Worm (Caenorhabditis elegans): ENCODE data around the gene F55B12.10.

The F55B12.10 gene

ce11 chrV:13848379-13848778 lies 8.8 kb downstream of the F55B12.10 start, which contains the start of gene srx-133:
srx-133 (plus strand) TSS chrV:13848679.
- TF ChIP-seq unc-62 (GFP tag; optimal IDR thresholded peaks at IDR 0.05): no peak
- no peak for TF ChIP-seq pha-4 (tag; optimal IDR thresholded peaks at IDR 0.05)
- no peak for TF ChIP-seq sem-2 (GFP tag; optimal IDR thresholded peaks at IDR 0.05)
- no peak for TF ChIP-seq cnd-1 (tag; optimal IDR thresholded peaks at IDR 0.05)

- TF ChIP-seq mab-5 (tag; optimal IDR thresholded peaks at IDR 0.05) (no peak), lin-13 (tag; optimal IDR thresholded peaks at IDR 0.05) (no peak), mls-2 (tag; optimal IDR thresholded peaks at IDR 0.05) (no peak), sptf-1 (tag; optimal IDR thresholded peaks at IDR 0.05) (no peak), ceh-83 (GFP tag; optimal IDR thresholded peaks at IDR 0.05) (no peak), lin-32 (GFP tag; optimal IDR thresholded peaks at IDR 0.05) (no peak)
These were observed 10.6 kb downstream of the F55B12.10 start, which contains the start of gene hpx-2 for ce11 chrV:13850170-13850569. hpx-2 (plus strand) TSS chrV:13850470.

- TF ChIP-seq snpc-4 (tag; optimal IDR thresholded peaks at IDR 0.05): no peak
- TF ChIP-seq ceh-43 (GFP tag; optimal IDR thresholded peaks at IDR 0.05): no peak
- no peak for TF ChIP-seq drap-1 (GFP tag; optimal IDR thresholded peaks at IDR 0.05)
- no peak for TF ChIP-seq cnd-1 (tag; optimal IDR thresholded peaks at IDR 0.05)
- TF ChIP-seq mep-1 (tag; optimal IDR thresholded peaks at IDR 0.05): no peak
- no peak for TF ChIP-seq nhr-28 (tag; optimal IDR thresholded peaks at IDR 0.05)
- TF ChIP-seq sptf-1 (tag; optimal IDR thresholded peaks at IDR 0.05): no peak
- no peak for TF ChIP-seq unc-120 (tag; optimal IDR thresholded peaks at IDR 0.05; ENCODE audit: poor library complexity, severe bottlenecking)
- no peak for TF ChIP-seq pha-4 (tag; optimal IDR thresholded peaks at IDR 0.05)
- TF ChIP-seq zip-8 (tag; optimal IDR thresholded peaks at IDR 0.05): no peak
- TF ChIP-seq unc-39 (tag; optimal IDR thresholded peaks at IDR 0.05): no peak
- TF ChIP-seq lin-32 (GFP tag; optimal IDR thresholded peaks at IDR 0.05): no peak
- no peak for TF ChIP-seq elt-3 (tag; optimal IDR thresholded peaks at IDR 0.05)
These were observed 14.8 kb downstream of the F55B12.10 start, which contains the start of gene ttr-21 for ce11 chrV:13854306-13854705. ttr-21 (minus strand) TSS chrV:13854405.

- no peak for TF ChIP-seq ceh-83 (GFP tag; optimal IDR thresholded peaks at IDR 0.05)
- no peak for TF ChIP-seq elt-1 (tag; optimal IDR thresholded peaks at IDR 0.05; ENCODE audit: borderline replicate concordance, insufficient read depth)
- no peak for TF ChIP-seq unc-62 (GFP tag; optimal IDR thresholded peaks at IDR 0.05)
- no peak for TF ChIP-seq lin-13 (tag; optimal IDR thresholded peaks at IDR 0.05)
- TF ChIP-seq ceh-43 (GFP tag; optimal IDR thresholded peaks at IDR 0.05): no peak
- TF ChIP-seq bed-3 (GFP tag; optimal IDR thresholded peaks at IDR 0.05): no peak
- no peak for TF ChIP-seq nhr-237 (tag; optimal IDR thresholded peaks at IDR 0.05)
- no peak for TF ChIP-seq nhr-12 (tag; optimal IDR thresholded peaks at IDR 0.05)
- no peak for TF ChIP-seq mep-1 (tag; optimal IDR thresholded peaks at IDR 0.05)
- no peak for TF ChIP-seq mab-5 (tag; optimal IDR thresholded peaks at IDR 0.05)
- TF ChIP-seq drap-1 (GFP tag; optimal IDR thresholded peaks at IDR 0.05): no peak
- no peak for TF ChIP-seq pha-4 (tag; optimal IDR thresholded peaks at IDR 0.05)
These were observed 16.8 kb downstream of the F55B12.10 start, which contains the start of gene srx-134 for ce11 chrV:13856376-13856775. srx-134 (minus strand) TSS chrV:13856476.

- TF ChIP-seq zip-8 (tag; optimal IDR thresholded peaks at IDR 0.05): no peak
- TF ChIP-seq sem-2 (GFP tag; optimal IDR thresholded peaks at IDR 0.05): no peak
- no peak for TF ChIP-seq snpc-4 (tag; optimal IDR thresholded peaks at IDR 0.05)
- TF ChIP-seq tbx-8 (GFP tag; optimal IDR thresholded peaks at IDR 0.05): no peak
- no peak for TF ChIP-seq unc-62 (GFP tag; optimal IDR thresholded peaks at IDR 0.05)
- no peak for TF ChIP-seq unc-39 (tag; optimal IDR thresholded peaks at IDR 0.05)
- TF ChIP-seq nhr-2 (tag; optimal IDR thresholded peaks at IDR 0.05): no peak
- TF ChIP-seq elt-3 (tag; optimal IDR thresholded peaks at IDR 0.05): no peak
- TF ChIP-seq cnd-1 (tag; optimal IDR thresholded peaks at IDR 0.05): no peak
These were observed 17.6 kb downstream of the F55B12.10 start, which contains the start of gene srx-136 for ce11 chrV:13857132-13857531. srx-136 (plus strand) TSS chrV:13857432.

ce11 chrV:13858906-13859305 lies 19.4 kb downstream of the F55B12.10 start, which contains the start of gene srx-135:
srx-135 (plus strand) TSS chrV:13859206.
- TF ChIP-seq lin-32 (GFP tag; optimal IDR thresholded peaks at IDR 0.05) (no peak), ceh-39 (tag; optimal IDR thresholded peaks at IDR 0.05) (no peak), mab-5 (tag; optimal IDR thresholded peaks at IDR 0.05) (no peak), sem-2 (GFP tag; optimal IDR thresholded peaks at IDR 0.05) (no peak)

ce11 chrV:13862505-13862904 lies 23.0 kb downstream of the F55B12.10 start, which contains the start of gene srx-137:
srx-137 (plus strand) TSS chrV:13862805.
- TF ChIP-seq flh-1 (GFP tag; optimal IDR thresholded peaks at IDR 0.05): no peak

Measured in whole organism, mixed stage, embryonic.